Worm (Caenorhabditis elegans): ENCODE measurements around the gene C44B7.5.

DNA sequence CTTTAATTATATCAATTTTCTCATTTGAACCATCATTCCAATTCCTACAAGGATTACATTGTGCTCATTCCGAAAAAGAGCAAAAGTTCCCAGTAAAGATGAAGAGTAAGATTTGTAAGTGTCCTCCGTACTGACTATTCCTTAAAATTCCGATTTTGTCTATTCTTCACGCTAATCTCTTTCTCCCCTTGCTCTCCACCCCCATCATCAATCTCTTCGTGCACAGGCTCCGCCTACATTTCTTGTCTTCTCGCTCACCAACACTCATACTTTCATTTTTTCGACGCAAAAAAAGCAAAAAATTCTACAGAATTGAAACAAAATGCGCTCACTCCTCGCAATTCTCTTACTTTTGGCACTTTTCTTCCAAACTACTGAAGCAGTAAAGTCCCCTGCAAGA lies 43.5 kb upstream of the C44B7.5 start, which contains the start of gene B0252.8:
- no peak for TF ChIP-seq nhr-12 (tag; optimal IDR thresholded peaks at IDR 0.05)
- no peak for TF ChIP-seq alr-1 (tag; optimal IDR thresholded peaks at IDR 0.05)
- TF ChIP-seq crh-2 (tag; optimal IDR thresholded peaks at IDR 0.05) = no peak
- no peak for TF ChIP-seq Y55F3AM.14 (GFP tag; optimal IDR thresholded peaks at IDR 0.05)
- no peak for TF ChIP-seq nhr-77 (tag; optimal IDR thresholded peaks at IDR 0.05)
